Fruit fly (Drosophila melanogaster) whole organism, embryonic: ENCODE data around the gene nesd.

Source experiments
- Bgb ChIP-seq: fragments of 200-800 bp; sonication (Bioruptor generic); IDR thresholded peaks from 2 replicates; pipeline ENCODE4 v1.3.6; 2022; ENCODE audit warnings: missing biosample characterization, missing genetic modification characterization; ENCODE audit not compliant: partially characterized antibody
- CG11560 ChIP-seq: fragments of 200-800 bp; sonication (Bioruptor generic); IDR thresholded peaks from 3 replicates; pipeline ENCODE4 v1.3.6; 2022; ENCODE audit warnings: missing biosample characterization, missing genetic modification characterization
- CG12744 ChIP-seq: fragments of 200-800 bp; sonication (Bioruptor generic); optimal IDR thresholded peaks from 2 replicates; lab custom pipeline; 2016; ENCODE audit warnings: missing biosample characterization, missing genetic modification characterization
- CG13894 ChIP-seq: fragments of 200-800 bp; sonication (Bioruptor generic); optimal IDR thresholded peaks from 3 replicates; lab custom pipeline; 2018; ENCODE audit warnings: missing biosample characterization, mild to moderate bottlenecking, missing genetic modification characterization, moderate library complexity
- CG14050 ChIP-seq: fragments of 200-800 bp; sonication (Bioruptor generic); IDR thresholded peaks from 3 replicates; pipeline ENCODE4 v1.3.6; 2022; ENCODE audit warnings: missing biosample characterization, missing genetic modification characterization
- CG15073 ChIP-seq: fragments of 200-800 bp; sonication (Bioruptor generic); optimal IDR thresholded peaks from 2 replicates; lab custom pipeline; 2016; ENCODE audit warnings: missing biosample characterization, missing genetic modification characterization
- CG15479 ChIP-seq: fragments of 200-800 bp; sonication (Bioruptor generic); optimal IDR thresholded peaks from 3 replicates; lab custom pipeline; 2019; ENCODE audit warnings: missing biosample characterization, mild to moderate bottlenecking, missing genetic modification characterization, moderate library complexity
- CG15601 ChIP-seq: fragments of 200-800 bp; sonication (Bioruptor generic); optimal IDR thresholded peaks from 3 replicates; lab custom pipeline; 2019; ENCODE audit warnings: missing biosample characterization, mild to moderate bottlenecking, missing genetic modification characterization, moderate library complexity
- CG17186 ChIP-seq: fragments of 200-800 bp; sonication (Bioruptor generic); optimal IDR thresholded peaks from 3 replicates; lab custom pipeline; 2017; ENCODE audit warnings: missing biosample characterization, missing genetic modification reagents, missing genetic modification characterization
- CG2202 ChIP-seq: fragments of 200-800 bp; sonication (Bioruptor generic); optimal IDR thresholded peaks from 2 replicates; lab custom pipeline; 2018; ENCODE audit warnings: missing biosample characterization, mild to moderate bottlenecking, missing genetic modification characterization
- CG2875 ChIP-seq: fragments of 200-800 bp; sonication (Bioruptor generic); optimal IDR thresholded peaks from 2 replicates; lab custom pipeline; 2017; ENCODE audit warnings: missing biosample characterization, mild to moderate bottlenecking, missing genetic modification characterization, missing genetic modification reagents
- CG30431 ChIP-seq: fragments of 200-800 bp; sonication (Bioruptor generic); optimal IDR thresholded peaks from 2 replicates; lab custom pipeline; 2017; ENCODE audit warnings: missing biosample characterization, missing genetic modification characterization
- CG31365 ChIP-seq: fragments of 200-800 bp; sonication (Bioruptor generic); optimal IDR thresholded peaks from 2 replicates; lab custom pipeline; 2018; ENCODE audit warnings: missing biosample characterization, mild to moderate bottlenecking, missing genetic modification characterization
- CG33213 ChIP-seq: fragments of 200-800 bp; sonication (Bioruptor generic); optimal IDR thresholded peaks from 3 replicates; lab custom pipeline; 2016; ENCODE audit warnings: missing biosample characterization, missing genetic modification characterization
- CG3847 ChIP-seq: fragments of 200-800 bp; sonication (Bioruptor generic); IDR thresholded peaks from 2 replicates; pipeline ENCODE4 v1.3.6; 2022; ENCODE audit warnings: missing biosample characterization, missing genetic modification characterization
- CG4404 ChIP-seq: fragments of 200-800 bp; sonication (Bioruptor generic); IDR thresholded peaks from 2 replicates; pipeline ENCODE4 v1.3.6; 2022; ENCODE audit warnings: missing biosample characterization, missing genetic modification characterization
- CG4707 ChIP-seq: fragments of 200-800 bp; sonication (Bioruptor generic); optimal IDR thresholded peaks from 2 replicates; lab custom pipeline; 2018; ENCODE audit warnings: missing biosample characterization, mild to moderate bottlenecking, missing genetic modification characterization, moderate library complexity
- CG6765 ChIP-seq: fragments of 200-800 bp; sonication (Bioruptor generic); optimal IDR thresholded peaks from 3 replicates; lab custom pipeline; 2017; ENCODE audit warnings: missing biosample characterization, mild to moderate bottlenecking, missing genetic modification characterization
- CG6813 ChIP-seq: fragments of 200-800 bp; sonication (Bioruptor generic); optimal IDR thresholded peaks from 2 replicates; lab custom pipeline; 2017; ENCODE audit warnings: missing biosample characterization, missing genetic modification characterization, mild to moderate bottlenecking, moderate library complexity, missing genetic modification reagents
- CG7839 ChIP-seq: fragments of 200-800 bp; sonication (Bioruptor generic); optimal IDR thresholded peaks from 3 replicates; lab custom pipeline; 2018; ENCODE audit warnings: missing biosample characterization, mild to moderate bottlenecking, missing genetic modification characterization, moderate library complexity
- CG8290 ChIP-seq, 3 experiments: fragments of 200-800 bp; sonication (Bioruptor generic); optimal IDR thresholded peaks; 2 replicates each; lab custom pipeline; 2016 to 2019; ENCODE audit warnings: missing biosample characterization in 3 of 3, missing genetic modification characterization in 3 of 3, mild to moderate bottlenecking in 2 of 3, moderate library complexity in 1 of 3
- CG8944 ChIP-seq: fragments of 200-800 bp; sonication (Bioruptor generic); optimal IDR thresholded peaks from 3 replicates; lab custom pipeline; 2016; ENCODE audit warnings: missing biosample characterization, missing genetic modification characterization
- CG9215 ChIP-seq: fragments of 200-800 bp; sonication (Bioruptor generic); IDR thresholded peaks from 2 replicates; pipeline ENCODE4 v1.3.6; 2022; ENCODE audit warnings: missing biosample characterization, missing genetic modification characterization
- CG9437 ChIP-seq: fragments of 200-800 bp; sonication (Bioruptor generic); optimal IDR thresholded peaks from 2 replicates; lab custom pipeline; 2018; ENCODE audit warnings: missing biosample characterization, mild to moderate bottlenecking, missing genetic modification characterization
- CkIIα-i1 ChIP-seq: fragments of 200-800 bp; sonication (Bioruptor generic); IDR thresholded peaks from 2 replicates; pipeline ENCODE4 v1.3.6; 2022; ENCODE audit warnings: missing biosample characterization, missing genetic modification characterization
- Dad ChIP-seq: fragments of 200-800 bp; sonication (Bioruptor generic); optimal IDR thresholded peaks from 3 replicates; lab custom pipeline; 2016; ENCODE audit warnings: missing biosample characterization, missing genetic modification characterization
- Dip2 ChIP-seq: fragments of 200-800 bp; sonication (Bioruptor generic); IDR thresholded peaks from 2 replicates; pipeline ENCODE4 v1.3.6; 2022; ENCODE audit warnings: missing biosample characterization, missing genetic modification characterization
- HmgZ ChIP-seq: fragments of 200-800 bp; sonication (Bioruptor generic); optimal IDR thresholded peaks from 2 replicates; lab custom pipeline; 2018; ENCODE audit warnings: missing biosample characterization, mild to moderate bottlenecking, missing genetic modification characterization
- Lhr ChIP-seq: fragments of 200-800 bp; sonication (Bioruptor generic); optimal IDR thresholded peaks from 3 replicates; lab custom pipeline; 2017; ENCODE audit warnings: mild to moderate bottlenecking, missing biosample characterization, missing genetic modification reagents, missing genetic modification characterization
- MBD-R2 ChIP-seq: fragments of 200-800 bp; sonication (Bioruptor generic); IDR thresholded peaks from 2 replicates; pipeline ENCODE4 v1.3.6; 2022; ENCODE audit warnings: missing biosample characterization, missing genetic modification characterization
- Mes4 ChIP-seq: fragments of 200-800 bp; sonication (Bioruptor generic); optimal IDR thresholded peaks from 2 replicates; lab custom pipeline; 2016; ENCODE audit warnings: missing biosample characterization, missing genetic modification characterization
- NFAT ChIP-seq: fragments of 200-800 bp; sonication (Bioruptor generic); IDR thresholded peaks from 2 replicates; pipeline ENCODE4 v1.3.6; 2022; ENCODE audit warnings: missing biosample characterization, missing genetic modification characterization
- Side ChIP-seq: fragments of 200-800 bp; sonication (Bioruptor generic); optimal IDR thresholded peaks from 2 replicates; lab custom pipeline; 2016; ENCODE audit warnings: missing biosample characterization, missing genetic modification characterization
- Sry-δ ChIP-seq: fragments of 200-800 bp; sonication (Bioruptor generic); optimal IDR thresholded peaks from 2 replicates; lab custom pipeline; 2016; ENCODE audit warnings: missing biosample characterization, missing genetic modification characterization
- Taf1 ChIP-seq: fragments of 200-800 bp; sonication (Bioruptor generic); IDR thresholded peaks from 2 replicates; pipeline ENCODE4 v1.3.6; 2022; ENCODE audit warnings: missing biosample characterization, missing genetic modification characterization
- Trl ChIP-seq, 3 experiments: fragments of >200 bp in 2 of 3; fragments of 200-800 bp in 1 of 3; sonication (Bioruptor generic) in 1 of 3; optimal IDR thresholded peaks; 2 replicates in 1 of 3; 3 replicates in 2 of 3; lab custom pipeline; 2016 to 2017; ENCODE audit warnings: missing biosample characterization in 1 of 3, missing genetic modification characterization in 1 of 3
- Usf ChIP-seq: fragments of 200-800 bp; sonication (Bioruptor generic); optimal IDR thresholded peaks from 2 replicates; lab custom pipeline; 2017; ENCODE audit warnings: missing genotype, missing biosample characterization, missing genetic modification characterization
- chn ChIP-seq: fragments of 200-800 bp; sonication (Bioruptor generic); optimal IDR thresholded peaks from 2 replicates; lab custom pipeline; 2016; ENCODE audit warnings: missing biosample characterization, missing genetic modification characterization
- da ChIP-seq: fragments of 200-800 bp; sonication (Bioruptor generic); optimal IDR thresholded peaks from 2 replicates; lab custom pipeline; 2016; ENCODE audit warnings: missing biosample characterization, missing genetic modification characterization
- gce ChIP-seq: fragments of 200-800 bp; sonication (Bioruptor generic); IDR thresholded peaks from 3 replicates; pipeline ENCODE4 v1.3.6; 2022; ENCODE audit warnings: missing biosample characterization, missing genetic modification characterization
- grn ChIP-seq: fragments of 200-800 bp; sonication (Bioruptor generic); optimal IDR thresholded peaks from 3 replicates; lab custom pipeline; 2017; ENCODE audit warnings: missing biosample characterization, missing genetic modification characterization
- h ChIP-seq: fragments of >200 bp; optimal IDR thresholded peaks from 2 replicates; lab custom pipeline; 2017
- hb ChIP-seq: fragments of 200-800 bp; sonication (Bioruptor generic); IDR thresholded peaks from 3 replicates; pipeline ENCODE4 v1.3.6; 2022; ENCODE audit warnings: missing biosample characterization, missing genetic modification characterization; ENCODE audit not compliant: partially characterized antibody
- kah ChIP-seq: fragments of 200-800 bp; sonication (Bioruptor generic); optimal IDR thresholded peaks from 2 replicates; lab custom pipeline; 2018; ENCODE audit warnings: missing biosample characterization, mild to moderate bottlenecking, missing genetic modification characterization
- knrl ChIP-seq: fragments of 200-800 bp; sonication (Bioruptor generic); IDR thresholded peaks from 3 replicates; pipeline ENCODE4 v1.3.6; 2022; ENCODE audit warnings: missing biosample characterization, missing genetic modification characterization; ENCODE audit not compliant: partially characterized antibody
- peb ChIP-seq: fragments of 200-800 bp; sonication (Bioruptor generic); IDR thresholded peaks from 2 replicates; pipeline ENCODE4 v1.3.6; 2022; ENCODE audit warnings: missing biosample characterization, missing genetic modification characterization
- slp2 ChIP-seq: fragments of 200-800 bp; sonication (Bioruptor generic); optimal IDR thresholded peaks from 2 replicates; lab custom pipeline; 2016; ENCODE audit warnings: missing biosample characterization, missing genetic modification characterization
- tup ChIP-seq: fragments of 200-800 bp; sonication (Bioruptor generic); optimal IDR thresholded peaks from 2 replicates; lab custom pipeline; 2016; ENCODE audit warnings: missing biosample characterization, mild to moderate bottlenecking, missing genetic modification characterization, moderate library complexity
- wdn ChIP-seq: fragments of 200-800 bp; sonication (Bioruptor generic); IDR thresholded peaks from 2 replicates; pipeline ENCODE4 v1.3.6; 2022; ENCODE audit warnings: missing biosample characterization, missing genetic modification characterization
- wor ChIP-seq: fragments of 200-800 bp; sonication (Bioruptor generic); IDR thresholded peaks from 2 replicates; pipeline ENCODE4 v1.3.6; 2022; ENCODE audit warnings: missing biosample characterization, missing genetic modification characterization

nesd gene

DNA sequence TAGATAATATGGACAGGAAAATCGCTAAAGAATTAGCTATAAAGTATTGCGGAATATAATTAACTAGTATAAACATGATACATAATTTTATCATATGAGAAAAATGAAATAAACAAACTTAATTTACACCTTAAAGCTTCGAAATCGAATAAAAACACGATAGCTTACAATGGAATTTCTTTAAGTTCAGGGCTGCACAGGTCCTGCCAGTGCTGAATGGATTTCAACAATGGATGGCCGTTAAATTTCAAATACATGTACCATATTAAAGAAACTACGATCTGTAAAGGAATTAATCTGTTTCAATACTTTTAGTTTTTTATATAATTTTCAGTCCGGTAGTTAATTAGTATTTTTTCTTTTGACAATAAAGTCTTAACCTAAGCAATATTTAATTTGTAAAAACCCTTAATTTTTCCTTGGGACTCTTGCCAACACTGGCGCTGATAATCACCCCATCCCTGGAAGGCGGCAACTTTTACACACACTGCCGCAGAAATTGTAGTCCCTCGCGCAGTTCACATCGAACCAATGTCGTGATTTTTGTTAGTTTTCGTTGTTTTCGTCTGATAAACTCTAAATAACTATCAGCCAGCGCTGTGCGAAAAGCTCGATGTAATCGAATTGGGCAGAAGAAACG lies 32.6 kb upstream of the nesd start, which contains the start of the genes barr and lok (continued):
- TF ChIP-seq CG8944 (GFP tag; lab: Kevin White, UChicago) (peak; percentile 39), Dip2 (GFP tag; lab: Robert Waterston, UW) (no peak), CG30431 (no peak), slp2 (GFP tag; lab: Kevin White, UChicago) (peak; percentile 14), wor (GFP tag; lab: Robert Waterston, UW) (no peak), CG8290 (GFP tag; optimal IDR thresholded peaks at IDR 0.05; lab: Kevin White, UChicago) (peak; percentile 57), CG8290 (tag; optimal IDR thresholded peaks at IDR 0.05; lab: Kevin White, UChicago) (peak in 1 of 2 experiments; percentile 33), Usf (peak; percentile 20), CG2202 (tag; lab: Kevin White, UChicago) (no peak), NFAT (GFP tag; lab: Robert Waterston, UW) (peak; percentile 33; the same call in 1 of the 2 replicates), Lhr (GFP tag; lab: Kevin White, UChicago) (peak; percentile 49), CG11560 (tag; lab: Robert Waterston, UW) (no peak), CG3847 (GFP tag; lab: Robert Waterston, UW) (peak; percentile 46; the same call in 1 of the 2 replicates), Sry-δ (GFP tag; lab: Kevin White, UChicago) (peak; percentile 22), CG4707 (GFP tag; lab: Kevin White, UChicago) (no peak), da (no peak), CG17186 (GFP tag; lab: Kevin White, UChicago) (no peak), kah (GFP tag; lab: Kevin White, UChicago) (peak; percentile 5), CG15601 (tag; lab: Kevin White, UChicago) (peak; percentile 30), CG4404 (GFP tag; lab: Robert Waterston, UW) (peak; percentile 60; the same call in 1 of the 2 replicates), gce (GFP tag; lab: Robert Waterston, UW) (no peak), Mes4 (no peak), grn (no peak), CG7839 (tag; lab: Kevin White, UChicago) (peak; percentile 63), h (lab: Kevin White, UChicago) (no peak), tup (GFP tag; lab: Kevin White, UChicago) (no peak), CG33213 (GFP tag; lab: Kevin White, UChicago) (peak; percentile 10), MBD-R2 (GFP tag; lab: Robert Waterston, UW) (peak; percentile 34), Bgb (GFP tag; lab: Robert Waterston, UW) (no peak), CG6813 (GFP tag; lab: Kevin White, UChicago) (no peak), Taf1 (GFP tag; lab: Robert Waterston, UW) (no peak), hb (no peak), chn (peak; percentile 46), CG31365 (tag; lab: Kevin White, UChicago) (no peak), CG15479 (no peak), HmgZ (tag; lab: Kevin White, UChicago) (no peak), CG12744 (GFP tag; lab: Kevin White, UChicago) (peak; percentile 1), CG15073 (GFP tag; lab: Kevin White, UChicago) (no peak), knrl (GFP tag; lab: Robert Waterston, UW) (no peak), peb (GFP tag; lab: Robert Waterston, UW) (no peak), Trl (optimal IDR thresholded peaks at IDR 0.05; lab: Kevin White, UChicago) (no peak), Trl (GFP tag; optimal IDR thresholded peaks at IDR 0.05; lab: Kevin White, UChicago) (peak; percentile 17), CkIIα-i1 (GFP tag; lab: Robert Waterston, UW) (no peak), CG6765 (no peak), Dad (GFP tag; lab: Kevin White, UChicago) (no peak), CG2875 (GFP tag; lab: Kevin White, UChicago) (peak; percentile 29), CG9437 (GFP tag; lab: Kevin White, UChicago) (peak; percentile 61), CG14050 (no peak), CG9215 (GFP tag; lab: Robert Waterston, UW) (peak; percentile 60), Side (GFP tag; lab: Kevin White, UChicago) (peak; percentile 2), wdn (GFP tag; lab: Robert Waterston, UW) (no peak), CG13894 (no peak)
